ENCODE assay signal across 2 fruit fly cellular contexts in the genomic region with DNA sequence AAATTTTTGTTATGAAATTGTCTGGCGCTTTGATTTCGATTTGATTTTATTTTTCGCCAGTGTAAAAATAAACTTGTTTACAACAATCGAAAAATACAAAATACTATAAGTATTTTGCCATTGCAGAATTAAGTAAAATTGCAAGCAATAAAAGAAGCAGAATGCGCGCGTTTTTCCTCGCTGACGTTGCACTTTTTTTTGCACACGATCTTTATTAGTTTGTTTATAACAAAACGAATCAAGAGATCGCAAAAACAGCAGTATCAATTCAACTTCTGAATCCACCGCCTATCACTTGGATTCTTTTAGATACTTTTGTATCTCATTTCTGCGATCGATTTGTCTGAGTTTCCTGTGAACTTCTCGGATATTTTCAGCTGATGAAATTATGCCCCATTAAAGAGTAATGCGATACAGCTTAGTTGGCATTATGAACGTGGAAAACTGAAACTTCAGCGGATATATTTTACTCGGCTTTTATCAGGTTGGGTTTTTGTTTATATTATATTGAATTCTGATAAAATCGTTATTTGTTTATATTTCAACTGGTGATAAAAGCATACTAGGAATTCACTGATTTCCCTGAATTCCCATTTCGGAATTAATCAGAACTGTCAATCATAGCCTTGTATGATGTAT.
TF ChIP-seq lines count a peak whose summit lies in the region.

No protein-coding gene starts in this region.

- no peak for TF ChIP-seq CTCF in whole organism, embryonic (GFP tag; optimal IDR thresholded peaks at IDR 0.05; lab: Kevin White, UChicago)

TF ChIP-seq in whole organism, adult, 20 proteins besides CTCF, POLR2A, EP300 and RAD21:
- TF ChIP-seq pad (GFP tag; optimal IDR thresholded peaks at IDR 0.05; lab: Kevin White, UChicago) = no peak
- TF ChIP-seq cnc (optimal IDR thresholded peaks at IDR 0.05; lab: Kevin White, UChicago) = peak; percentile 75 to 81
- TF ChIP-seq tj (GFP tag; optimal IDR thresholded peaks at IDR 0.05; lab: Kevin White, UChicago) = peak; percentile 98

TF ChIP-seq in whole organism, embryonic, 481 proteins besides CTCF, POLR2A, EP300 and RAD21:
- TF ChIP-seq CG11398 (GFP tag; optimal IDR thresholded peaks at IDR 0.05; lab: Kevin White, UChicago) = no peak
- TF ChIP-seq ATbp (GFP tag; optimal IDR thresholded peaks at IDR 0.05; lab: Kevin White, UChicago) = no peak
- TF ChIP-seq sens (GFP tag; lab: Kevin White, UChicago) = peak; percentile 19
